Fruit fly (Drosophila melanogaster) whole organism, embryonic: ENCODE results near the gene CG2616.

Source experiments
- Atf-2 ChIP-seq: fragments of 200-800 bp; sonication (Bioruptor generic); optimal IDR thresholded peaks from 2 replicates; lab custom pipeline; 2016; ENCODE audit warnings: missing biosample characterization, missing genetic modification characterization
- CG18476 ChIP-seq: fragments of 200-800 bp; sonication (Bioruptor generic); optimal IDR thresholded peaks from 2 replicates; lab custom pipeline; 2016; ENCODE audit warnings: missing biosample characterization, mild to moderate bottlenecking, missing genetic modification characterization
- CG9215 ChIP-seq: fragments of 200-800 bp; sonication (Bioruptor generic); IDR thresholded peaks from 2 replicates; pipeline ENCODE4 v1.3.6; 2022; ENCODE audit warnings: missing biosample characterization, missing genetic modification characterization
- Hr78 ChIP-seq, 2 experiments: fragments of 200-800 bp in 1 of 2; fragments of >200 bp in 1 of 2; sonication (Bioruptor generic) in 1 of 2; optimal IDR thresholded peaks; 2 replicates each; lab custom pipeline; 2017 to 2019; ENCODE audit warnings: missing biosample characterization in 2 of 2, missing genetic modification characterization in 2 of 2, mild to moderate bottlenecking in 1 of 2, moderate library complexity in 1 of 2
- amos ChIP-seq: fragments of 200-800 bp; sonication (Bioruptor generic); IDR thresholded peaks from 2 replicates; pipeline ENCODE4 v1.3.6; 2022; ENCODE audit warnings: missing biosample characterization, missing genetic modification characterization; ENCODE audit not compliant: partially characterized antibody
- gro ChIP-seq: fragments of 200-800 bp; sonication (Bioruptor generic); optimal IDR thresholded peaks from 2 replicates; lab custom pipeline; 2016; ENCODE audit warnings: missing biosample characterization, missing genetic modification characterization
- lola ChIP-seq, 3 experiments: fragments of >200 bp in 2 of 3; fragments of 200-800 bp in 1 of 3; sonication (Bioruptor generic) in 1 of 3; optimal IDR thresholded peaks; 2 replicates each; lab custom pipeline; 2017 to 2019; ENCODE audit warnings: missing biosample characterization in 3 of 3, missing genetic modification characterization in 3 of 3, mild to moderate bottlenecking in 1 of 3, moderate library complexity in 1 of 3

- TF ChIP-seq CG18476 (GFP tag; lab: Kevin White, UChicago) (no peak), gro (GFP tag; lab: Kevin White, UChicago) (no peak), lola (GFP tag; optimal IDR thresholded peaks at IDR 0.05; lab: Kevin White, UChicago) (no peak), Atf-2 (GFP tag; lab: Kevin White, UChicago) (no peak), amos (GFP tag; lab: Robert Waterston, UW) (no peak), CG9215 (no peak), Hr78 (GFP tag; optimal IDR thresholded peaks at IDR 0.05; lab: Kevin White, UChicago) (no peak)
These were observed 17.2 kb downstream of the CG2616 start, which contains the start of gene CG43254 for dm6 chr3R:7739463-7739862.
